Worm (Caenorhabditis elegans): Measurements from ENCODE around the gene daf-4.

The daf-4 gene

DNA sequence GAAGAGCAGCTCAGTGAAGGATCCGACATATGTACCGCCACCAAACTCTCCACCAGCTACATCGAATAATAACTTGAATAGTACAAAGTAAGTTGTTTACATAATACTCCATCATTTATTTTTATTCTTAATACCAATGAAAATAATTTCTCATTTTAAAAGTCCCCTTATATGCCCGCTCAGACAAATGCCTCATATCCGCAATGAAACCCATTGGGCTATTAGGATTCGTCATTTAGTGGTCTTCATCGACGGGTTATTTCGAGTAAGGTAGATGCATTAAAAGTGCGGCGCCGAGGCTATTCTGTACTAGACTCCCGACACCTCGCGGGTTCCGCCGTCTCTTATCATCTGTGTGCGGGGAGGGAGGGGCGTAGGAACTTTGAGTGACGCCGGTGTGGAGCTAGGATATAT, 28.8 kb downstream of the daf-4 start (continued):
- peak; percentile 9 for TF ChIP-seq zip-2 (tag; optimal IDR thresholded peaks at IDR 0.05)
- no peak for TF ChIP-seq Y5F2A.4 (GFP tag; optimal IDR thresholded peaks at IDR 0.05)
- peak; percentile 72 for TF ChIP-seq T26A8.4 (GFP tag; IDR thresholded peaks at IDR 0.05)
- TF ChIP-seq nhr-77 (tag; optimal IDR thresholded peaks at IDR 0.05), result no peak
- peak in 1 of 2 experiments; percentile 5 for TF ChIP-seq daf-16 (GFP tag; optimal IDR thresholded peaks at IDR 0.05)
- TF ChIP-seq daf-16 (tag; optimal IDR thresholded peaks at IDR 0.05), result peak; percentile 63
- peak; percentile 57 for TF ChIP-seq mep-1 (tag; optimal IDR thresholded peaks at IDR 0.05)
- TF ChIP-seq mes-2 (tag; optimal IDR thresholded peaks at IDR 0.05; ENCODE audit: poor library complexity, severe bottlenecking), result peak; percentile 76
- TF ChIP-seq nhr-10 (tag; optimal IDR thresholded peaks at IDR 0.05), result no peak
- TF ChIP-seq F10B5.3 (tag; optimal IDR thresholded peaks at IDR 0.05), result peak; percentile 41
- TF ChIP-seq lin-39 (tag; optimal IDR thresholded peaks at IDR 0.05), result no peak
- TF ChIP-seq daf-8 (GFP tag; IDR thresholded peaks at IDR 0.05), result no peak
- TF ChIP-seq dve-1 (tag; optimal IDR thresholded peaks at IDR 0.05; ENCODE audit: insufficient read depth), result peak; percentile 60
- no peak for TF ChIP-seq nhr-11 (tag; optimal IDR thresholded peaks at IDR 0.05)
- TF ChIP-seq duxl-1 (tag; optimal IDR thresholded peaks at IDR 0.05; ENCODE audit: poor library complexity), result peak; percentile 74
- no peak for TF ChIP-seq nhr-111 (GFP tag; optimal IDR thresholded peaks at IDR 0.05)
- no peak for TF ChIP-seq nhr-237 (tag; optimal IDR thresholded peaks at IDR 0.05)
- no peak for TF ChIP-seq mxl-2 (GFP tag; conservative IDR thresholded peaks at IDR 0.05)
- TF ChIP-seq mxl-3 (GFP tag; optimal IDR thresholded peaks at IDR 0.05), result no peak
- TF ChIP-seq D1046.2 (GFP tag; IDR thresholded peaks at IDR 0.05), result no peak
- peak; percentile 27 for TF ChIP-seq hlh-30 (tag; optimal IDR thresholded peaks at IDR 0.05; ENCODE audit: insufficient read depth)
- no peak for TF ChIP-seq nhr-25 (tag; optimal IDR thresholded peaks at IDR 0.05; ENCODE audit: borderline replicate concordance, insufficient read depth)
- peak; percentile 67 for TF ChIP-seq php-3 (GFP tag; IDR thresholded peaks at IDR 0.05)
- TF ChIP-seq jun-1 (tag; optimal IDR thresholded peaks at IDR 0.05), result no peak
- TF ChIP-seq F37D6.2 (tag; optimal IDR thresholded peaks at IDR 0.05), result no peak
- no peak for TF ChIP-seq T20F7.1 (GFP tag; optimal IDR thresholded peaks at IDR 0.05)
- TF ChIP-seq nhr-48 (tag; optimal IDR thresholded peaks at IDR 0.05), result no peak
- no peak; the same call in 1 of the 2 replicates for TF ChIP-seq pha-4 (GFP tag; IDR thresholded peaks at IDR 0.05)
- no peak for TF ChIP-seq pha-4 (tag; optimal IDR thresholded peaks at IDR 0.05)
- TF ChIP-seq rbr-2 (tag; optimal IDR thresholded peaks at IDR 0.05), result peak; percentile 32
- TF ChIP-seq fkh-10 (GFP tag; optimal IDR thresholded peaks at IDR 0.05), result no peak
- peak; percentile 64 for TF ChIP-seq unc-130 (GFP tag; optimal IDR thresholded peaks at IDR 0.05)
- TF ChIP-seq ama-1 (optimal IDR thresholded peaks at IDR 0.05), result peak; percentile 88
- peak; percentile 33; the same call in 1 of the 2 replicates for TF ChIP-seq arid-1 (GFP tag; conservative IDR thresholded peaks at IDR 0.05)
- no peak for TF ChIP-seq dmd-6 (GFP tag; IDR thresholded peaks at IDR 0.05)
- TF ChIP-seq skn-1 (tag; optimal IDR thresholded peaks at IDR 0.05), result no peak
- no peak for TF ChIP-seq egl-27 (tag; optimal IDR thresholded peaks at IDR 0.05)
- TF ChIP-seq hif-1 (tag; optimal IDR thresholded peaks at IDR 0.05), result no peak
- 0 out of 2 replicates have a peak, but pooled peaks have one; percentile 29 for TF ChIP-seq F44E2.7 (GFP tag; IDR thresholded peaks at IDR 0.05)
- no peak for TF ChIP-seq lin-29 (GFP tag; IDR thresholded peaks at IDR 0.05)
- TF ChIP-seq Y105C5A.15 (GFP tag; IDR thresholded peaks at IDR 0.05), result 0 out of 2 replicates have a peak, but pooled peaks have one; percentile 20
- TF ChIP-seq ctbp-1 (GFP tag; IDR thresholded peaks at IDR 0.05), result 0 out of 2 replicates have a peak, but pooled peaks have one; percentile 16
- no peak for TF ChIP-seq gei-8 (GFP tag; optimal IDR thresholded peaks at IDR 0.05)
- no peak for TF ChIP-seq lin-15B (tag; optimal IDR thresholded peaks at IDR 0.05)
- TF ChIP-seq spr-1 (tag; optimal IDR thresholded peaks at IDR 0.05), result no peak
- TF ChIP-seq madf-5 (GFP tag; IDR thresholded peaks at IDR 0.05), result no peak
- peak; percentile 84 for TF ChIP-seq snpc-4 (tag; optimal IDR thresholded peaks at IDR 0.05)
- peak; percentile 60 for TF ChIP-seq lin-13 (GFP tag; optimal IDR thresholded peaks at IDR 0.05)
- TF ChIP-seq zfp-2 (tag; optimal IDR thresholded peaks at IDR 0.05), result no peak
- no peak for TF ChIP-seq unc-62 (GFP tag; optimal IDR thresholded peaks at IDR 0.05 in 1 of 2)
- no peak for TF ChIP-seq unc-62 (tag; optimal IDR thresholded peaks at IDR 0.05)
- no peak for TF ChIP-seq madf-9 (GFP tag; conservative IDR thresholded peaks at IDR 0.05)
